Fruit fly (Drosophila melanogaster): Measurements from ENCODE around the gene CG7889.

DNA sequence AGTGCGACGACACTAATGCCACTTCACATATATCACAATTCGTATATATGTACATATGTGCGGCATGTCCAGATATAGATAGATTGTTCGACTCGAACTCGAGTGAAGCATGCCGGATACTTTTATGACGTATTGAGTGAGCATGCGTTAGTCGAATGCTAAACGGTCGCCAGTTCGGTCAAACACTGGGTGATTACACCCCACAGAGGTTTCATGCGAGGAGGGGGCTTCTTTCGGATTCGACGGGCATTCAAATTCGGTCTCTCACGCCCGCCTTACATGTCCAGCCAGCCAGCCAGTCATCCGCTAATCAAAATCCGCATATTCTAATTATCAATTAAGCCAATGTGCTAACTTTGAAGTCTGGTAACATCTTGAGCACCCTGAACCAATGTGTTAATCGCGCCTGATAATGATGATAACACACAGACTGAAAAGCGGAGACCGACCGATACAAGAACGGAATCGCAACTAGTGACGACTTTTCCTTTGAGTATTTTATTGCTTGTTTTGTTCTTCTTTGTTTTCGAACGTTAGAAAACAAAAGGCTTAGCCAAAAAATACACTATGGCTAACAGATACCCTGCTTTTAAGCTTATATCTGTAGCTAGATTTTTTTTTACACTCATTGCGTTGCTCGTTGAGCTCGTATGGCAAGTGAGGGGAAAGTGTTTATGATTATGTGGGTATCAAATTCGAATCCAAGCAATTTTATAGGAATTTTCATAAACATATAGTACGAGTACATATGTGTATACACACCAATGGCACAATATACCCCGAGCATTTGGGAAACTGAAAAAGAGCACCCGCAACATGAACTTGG lies 48.6 kb downstream of the CG7889 start:
- TF ChIP-seq h (optimal IDR thresholded peaks at IDR 0.05) (no peak), psq (optimal IDR thresholded peaks at IDR 0.05) (no peak), ttk (optimal IDR thresholded peaks at IDR 0.05) (no peak), insv (optimal IDR thresholded peaks at IDR 0.05) (no peak)

Data from Kc167 (cell line).